Worm (Caenorhabditis elegans) whole organism, L3 larva: ENCODE data around the gene his-1.

ENCODE experiments used
- aly-2 ChIP-seq: fragments of 150-350 bp; optimal IDR thresholded peaks from 2 replicates; lab custom pipeline; 2014; ENCODE audit warnings: missing biosample characterization, missing genetic modification characterization
- ama-1 ChIP-seq: fragments of 150-350 bp; optimal IDR thresholded peaks from 2 replicates; lab custom pipeline; 2018
- egl-5 ChIP-seq: fragments of 150-350 bp; optimal IDR thresholded peaks from 2 replicates; lab custom pipeline; 2017; ENCODE audit warnings: missing biosample characterization, missing genetic modification reagents, missing genetic modification characterization, inconsistent platforms
- elt-3 ChIP-seq, 3 experiments: fragments of 150-350 bp in 1 of 3; sonication (generic microtip) in 2 of 3; optimal IDR thresholded peaks; 2 replicates in 2 of 3; 4 replicates in 1 of 3; lab custom pipeline; 2014 to 2017; ENCODE audit warnings: missing biosample characterization in 3 of 3, missing genetic modification characterization in 3 of 3
- fkh-2 ChIP-seq: fragments of 150-350 bp; optimal IDR thresholded peaks from 2 replicates; lab custom pipeline; 2014; ENCODE audit warnings: missing biosample characterization, missing genetic modification reagents, missing genetic modification characterization
- hmg-11 ChIP-seq: sonication (generic microtip); optimal IDR thresholded peaks from 2 replicates; lab custom pipeline; 2016; ENCODE audit warnings: missing genetic modification characterization, missing compliant biosample characterization
- jun-1 ChIP-seq: fragments of 150-350 bp; optimal IDR thresholded peaks from 2 replicates; lab custom pipeline; 2014; ENCODE audit warnings: missing biosample characterization, missing genetic modification reagents, missing genetic modification characterization
- lin-39 ChIP-seq: fragments of 150-350 bp; optimal IDR thresholded peaks from 2 replicates; lab custom pipeline; 2018; ENCODE audit warnings: missing biosample characterization, missing genetic modification reagents, missing genetic modification characterization
- nfya-1 ChIP-seq: sonication (generic microtip); optimal IDR thresholded peaks from 2 replicates; lab custom pipeline; 2017; ENCODE audit warnings: missing genetic modification characterization, mild to moderate bottlenecking, missing compliant biosample characterization, antibody characterized with exemption, moderate library complexity; ENCODE audit not compliant: insufficient read depth
- nhr-28 ChIP-seq: fragments of 150-350 bp; optimal IDR thresholded peaks from 2 replicates; lab custom pipeline; 2014; ENCODE audit warnings: missing biosample characterization, missing genetic modification characterization
- skn-1 ChIP-seq: fragments of 150-350 bp; optimal IDR thresholded peaks from 2 replicates; lab custom pipeline; 2014; ENCODE audit warnings: missing biosample characterization, missing genetic modification characterization
- snpc-4 ChIP-seq: fragments of 150-350 bp; optimal IDR thresholded peaks from 2 replicates; lab custom pipeline; 2014; ENCODE audit warnings: missing biosample characterization, missing genetic modification characterization
- ztf-11 ChIP-seq: fragments of 150-350 bp; optimal IDR thresholded peaks from 2 replicates; lab custom pipeline; 2014; ENCODE audit warnings: missing biosample characterization, missing genetic modification characterization

DNA sequence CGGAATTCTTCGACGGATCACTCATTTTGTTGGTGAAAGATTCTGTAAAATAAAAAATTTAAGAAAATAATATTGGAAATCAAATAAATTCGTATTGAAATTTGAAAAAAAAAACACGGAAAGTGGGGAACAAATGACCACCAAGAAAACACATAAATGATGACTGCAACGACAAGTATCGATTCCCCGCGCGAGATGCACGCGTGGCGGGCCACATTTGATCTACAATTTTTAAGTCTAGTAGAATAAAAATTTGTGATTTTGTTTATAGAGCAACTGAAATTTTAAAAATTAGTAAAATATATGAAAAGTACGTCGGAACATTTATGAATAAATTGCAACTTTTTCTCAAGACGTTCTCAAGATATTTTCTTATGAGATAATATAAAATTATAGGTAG is 12.7 kb downstream of the his-1 start, which contains the start of gene F14H3.4:
- TF ChIP-seq elt-3 (tag; optimal IDR thresholded peaks at IDR 0.05; lab: Kevin White, UChicago) (no peak), lin-39 (no peak), nhr-28 (no peak), nfya-1 (no peak), skn-1 (tag; lab: Kevin White, UChicago) (no peak), aly-2 (tag; lab: Kevin White, UChicago) (no peak), snpc-4 (tag; lab: Kevin White, UChicago) (no peak), ama-1 (no peak), hmg-11 (tag; lab: Kevin White, UChicago) (no peak), egl-5 (no peak), jun-1 (tag; lab: Kevin White, UChicago) (no peak), ztf-11 (tag; lab: Kevin White, UChicago) (no peak), fkh-2 (tag; lab: Kevin White, UChicago) (no peak)
